Worm (Caenorhabditis elegans): Measurements from ENCODE around the gene nspg-3.

- TF ChIP-seq pha-4 (tag; optimal IDR thresholded peaks at IDR 0.05) (no peak), nhr-28 (tag; optimal IDR thresholded peaks at IDR 0.05) (no peak), nhr-76 (tag; optimal IDR thresholded peaks at IDR 0.05) (no peak), unc-120 (tag; optimal IDR thresholded peaks at IDR 0.05; ENCODE audit: poor library complexity, severe bottlenecking) (no peak), nhr-12 (tag; optimal IDR thresholded peaks at IDR 0.05) (no peak)
These were observed 9.9 kb downstream of the nspg-3 start for ce11 chrII:6101475-6101874.

Data from whole organism, mixed stage, embryonic.